Worm (Caenorhabditis elegans): ENCODE data around the gene C50F7.9.

Gene C50F7.9

ce11 chrIV:7759527-7759926, 27.7 kb upstream of the C50F7.9 start, which contains the start of gene dsb-3:
dsb-3 (minus strand) TSS chrIV:7759627.
- TF ChIP-seq hmg-4 (GFP tag; optimal IDR thresholded peaks at IDR 0.05), result no peak

- TF ChIP-seq pes-1 (GFP tag; IDR thresholded peaks at IDR 0.05), result no peak
Observed at ce11 chrIV:7757245-7757644, 25.4 kb upstream of the C50F7.9 start, which contains the start of gene C46A5.4. C46A5.4 (minus strand) TSS chrIV:7757345.

- TF ChIP-seq ceh-36 (tag; optimal IDR thresholded peaks at IDR 0.05) (no peak), tbx-11 (GFP tag; IDR thresholded peaks at IDR 0.05) (no peak), tbx-37 (GFP tag; conservative IDR thresholded peaks at IDR 0.05) (no peak)
Observed at ce11 chrIV:7754114-7754513, 22.3 kb upstream of the C50F7.9 start.

- TF ChIP-seq pes-1 (GFP tag; IDR thresholded peaks at IDR 0.05), result no peak
- no peak for TF ChIP-seq F13C5.2 (tag; optimal IDR thresholded peaks at IDR 0.05)
- no peak for TF ChIP-seq ceh-36 (tag; optimal IDR thresholded peaks at IDR 0.05)
- no peak for TF ChIP-seq ama-1 (optimal IDR thresholded peaks at IDR 0.05)
Observed at ce11 chrIV:7753108-7753507, 21.2 kb upstream of the C50F7.9 start, which contains the start of gene col-14. col-14 (plus strand) TSS chrIV:7753408.

ce11 chrIV:7747838-7748237, 16.0 kb upstream of the C50F7.9 start, which contains the start of gene klo-1:
klo-1 (minus strand) TSS chrIV:7748225.
- no peak for TF ChIP-seq hmg-4 (GFP tag; optimal IDR thresholded peaks at IDR 0.05)
- TF ChIP-seq ceh-36 (tag; optimal IDR thresholded peaks at IDR 0.05), result no peak
- TF ChIP-seq B0310.2 (tag; optimal IDR thresholded peaks at IDR 0.05), result no peak
- no peak for TF ChIP-seq ets-7 (tag; optimal IDR thresholded peaks at IDR 0.05)

- TF ChIP-seq sea-1 (GFP tag; conservative IDR thresholded peaks at IDR 0.05) (no peak), tra-4 (tag; optimal IDR thresholded peaks at IDR 0.05) (no peak), ets-7 (tag; optimal IDR thresholded peaks at IDR 0.05) (no peak), tbx-11 (GFP tag; IDR thresholded peaks at IDR 0.05) (no peak), ceh-36 (tag; optimal IDR thresholded peaks at IDR 0.05) (no peak), scrt-1 (GFP tag; IDR thresholded peaks at IDR 0.05) (no peak), aly-1 (tag; optimal IDR thresholded peaks at IDR 0.05) (no peak), hnd-1 (tag; optimal IDR thresholded peaks at IDR 0.05) (no peak), ceh-13 (GFP tag; optimal IDR thresholded peaks at IDR 0.05) (no peak), tbx-37 (GFP tag; conservative IDR thresholded peaks at IDR 0.05) (no peak), ama-1 (optimal IDR thresholded peaks at IDR 0.05) (no peak), hmbx-1 (tag; optimal IDR thresholded peaks at IDR 0.05) (no peak), pes-1 (GFP tag; IDR thresholded peaks at IDR 0.05) (no peak), flt-1 (GFP tag; IDR thresholded peaks at IDR 0.05) (no peak), F13C5.2 (tag; optimal IDR thresholded peaks at IDR 0.05) (no peak), B0310.2 (tag; optimal IDR thresholded peaks at IDR 0.05) (no peak), hmg-4 (GFP tag; optimal IDR thresholded peaks at IDR 0.05) (no peak)
Observed at ce11 chrIV:7743539-7743938, 11.7 kb upstream of the C50F7.9 start, which contains the start of gene npr-35. npr-35 (plus strand) TSS chrIV:7743839.

- TF ChIP-seq hmg-4 (GFP tag; optimal IDR thresholded peaks at IDR 0.05), result no peak
- no peak for TF ChIP-seq scrt-1 (GFP tag; IDR thresholded peaks at IDR 0.05)
- TF ChIP-seq tbx-37 (GFP tag; conservative IDR thresholded peaks at IDR 0.05), result no peak
- TF ChIP-seq ets-7 (tag; optimal IDR thresholded peaks at IDR 0.05), result no peak
- TF ChIP-seq flt-1 (GFP tag; IDR thresholded peaks at IDR 0.05), result no peak
- TF ChIP-seq ama-1 (optimal IDR thresholded peaks at IDR 0.05), result no peak
- TF ChIP-seq ceh-36 (tag; optimal IDR thresholded peaks at IDR 0.05), result no peak
- TF ChIP-seq ceh-13 (GFP tag; optimal IDR thresholded peaks at IDR 0.05), result no peak
- no peak for TF ChIP-seq B0310.2 (tag; optimal IDR thresholded peaks at IDR 0.05)
- TF ChIP-seq sea-1 (GFP tag; conservative IDR thresholded peaks at IDR 0.05), result no peak
- TF ChIP-seq tbx-11 (GFP tag; IDR thresholded peaks at IDR 0.05), result no peak
- no peak for TF ChIP-seq hmbx-1 (tag; optimal IDR thresholded peaks at IDR 0.05)
- no peak for TF ChIP-seq hnd-1 (tag; optimal IDR thresholded peaks at IDR 0.05)
- TF ChIP-seq F13C5.2 (tag; optimal IDR thresholded peaks at IDR 0.05), result no peak
- no peak for TF ChIP-seq tra-4 (tag; optimal IDR thresholded peaks at IDR 0.05)
- no peak for TF ChIP-seq aly-1 (tag; optimal IDR thresholded peaks at IDR 0.05)
- no peak for TF ChIP-seq pes-1 (GFP tag; IDR thresholded peaks at IDR 0.05)
Observed at ce11 chrIV:7736616-7737015, 4.8 kb upstream of the C50F7.9 start.

ce11 chrIV:7734619-7735018, 2.8 kb upstream of the C50F7.9 start, which contains the start of gene clx-1:
clx-1 (plus strand) TSS chrIV:7734648.
- no peak for TF ChIP-seq tbx-37 (GFP tag; conservative IDR thresholded peaks at IDR 0.05)
- TF ChIP-seq tbx-11 (GFP tag; IDR thresholded peaks at IDR 0.05), result no peak
- TF ChIP-seq ceh-13 (GFP tag; optimal IDR thresholded peaks at IDR 0.05), result no peak
- no peak for TF ChIP-seq B0310.2 (tag; optimal IDR thresholded peaks at IDR 0.05)
- TF ChIP-seq hmbx-1 (tag; optimal IDR thresholded peaks at IDR 0.05), result no peak
- TF ChIP-seq flt-1 (GFP tag; IDR thresholded peaks at IDR 0.05), result no peak
- no peak for TF ChIP-seq ets-7 (tag; optimal IDR thresholded peaks at IDR 0.05)
- TF ChIP-seq F13C5.2 (tag; optimal IDR thresholded peaks at IDR 0.05), result no peak
- TF ChIP-seq ama-1 (optimal IDR thresholded peaks at IDR 0.05), result no peak
- no peak for TF ChIP-seq scrt-1 (GFP tag; IDR thresholded peaks at IDR 0.05)
- no peak for TF ChIP-seq pes-1 (GFP tag; IDR thresholded peaks at IDR 0.05)
- no peak for TF ChIP-seq ceh-36 (tag; optimal IDR thresholded peaks at IDR 0.05)
- no peak for TF ChIP-seq aly-1 (tag; optimal IDR thresholded peaks at IDR 0.05)
- TF ChIP-seq tra-4 (tag; optimal IDR thresholded peaks at IDR 0.05), result no peak
- no peak for TF ChIP-seq hnd-1 (tag; optimal IDR thresholded peaks at IDR 0.05)
- no peak for TF ChIP-seq sea-1 (GFP tag; conservative IDR thresholded peaks at IDR 0.05)
- TF ChIP-seq hmg-4 (GFP tag; optimal IDR thresholded peaks at IDR 0.05), result no peak

ce11 chrIV:7734173-7734572, 2.3 kb upstream of the C50F7.9 start:
- no peak for TF ChIP-seq scrt-1 (GFP tag; IDR thresholded peaks at IDR 0.05)

Measured in whole organism, early embryonic.